Fruit fly (Drosophila melanogaster): ENCODE measurements around the gene sala.

Gene sala

dm6 chr2L:11528129-11528589 is 43.7 kb downstream of the sala start, which contains the start of gene CG31705 (continued):
- peak; percentile 44 for TF ChIP-seq CG9817 (tag; optimal IDR thresholded peaks at IDR 0.05)
- TF ChIP-seq E2f1 (GFP tag; IDR thresholded peaks at IDR 0.05) = no peak
- TF ChIP-seq ash1 (GFP tag; optimal IDR thresholded peaks at IDR 0.05) = no peak
- peak; percentile 44 for TF ChIP-seq CG9437 (GFP tag; optimal IDR thresholded peaks at IDR 0.05)
- TF ChIP-seq cg (GFP tag; optimal IDR thresholded peaks at IDR 0.05) = no peak
- no peak for TF ChIP-seq mirr (GFP tag; optimal IDR thresholded peaks at IDR 0.05)
- no peak for TF ChIP-seq hth (optimal IDR thresholded peaks at IDR 0.05)
- no peak for TF ChIP-seq hkb (optimal IDR thresholded peaks at IDR 0.05)
- TF ChIP-seq hkb (GFP tag; IDR thresholded peaks at IDR 0.05) = no peak
- no peak for TF ChIP-seq CG15601 (tag; optimal IDR thresholded peaks at IDR 0.05)
- TF ChIP-seq corto (GFP tag; optimal IDR thresholded peaks at IDR 0.05) = peak; percentile 12
- TF ChIP-seq Gug (GFP tag; IDR thresholded peaks at IDR 0.05) = no peak
- no peak for TF ChIP-seq CG1529 (GFP tag; optimal IDR thresholded peaks at IDR 0.05)
- no peak for TF ChIP-seq Fer2 (tag; optimal IDR thresholded peaks at IDR 0.05)
- TF ChIP-seq lola (GFP tag; optimal IDR thresholded peaks at IDR 0.05) = no peak
- no peak for TF ChIP-seq CG4707 (GFP tag; optimal IDR thresholded peaks at IDR 0.05)
- TF ChIP-seq schlank (tag; optimal IDR thresholded peaks at IDR 0.05) = peak; percentile 4
- TF ChIP-seq Hey (tag; optimal IDR thresholded peaks at IDR 0.05) = no peak
- no peak for TF ChIP-seq inv (GFP tag; IDR thresholded peaks at IDR 0.05; ENCODE audit: partially characterized antibody)
- no peak for TF ChIP-seq Hsf (GFP tag; optimal IDR thresholded peaks at IDR 0.05)
- TF ChIP-seq nerfin-1 (tag; optimal IDR thresholded peaks at IDR 0.05) = no peak
- TF ChIP-seq Dfd (GFP tag; optimal IDR thresholded peaks at IDR 0.05) = no peak
- TF ChIP-seq Bteb2 (GFP tag; optimal IDR thresholded peaks at IDR 0.05) = no peak
- no peak for TF ChIP-seq CG17186 (GFP tag; optimal IDR thresholded peaks at IDR 0.05)
- TF ChIP-seq ems (GFP tag; optimal IDR thresholded peaks at IDR 0.05) = no peak
- no peak for TF ChIP-seq CG4854 (GFP tag; optimal IDR thresholded peaks at IDR 0.05)
- no peak for TF ChIP-seq Blimp-1 (GFP tag; optimal IDR thresholded peaks at IDR 0.05)
- no peak for TF ChIP-seq CG7271 (tag; optimal IDR thresholded peaks at IDR 0.05)
- no peak for TF ChIP-seq pan (optimal IDR thresholded peaks at IDR 0.05)
- TF ChIP-seq pan (GFP tag; optimal IDR thresholded peaks at IDR 0.05 in 1 of 2, IDR thresholded peaks at IDR 0.05 in 1 of 2) = peak in 1 of 2 experiments; percentile 53
- TF ChIP-seq trem (tag; optimal IDR thresholded peaks at IDR 0.05) = no peak
- TF ChIP-seq zen2 (GFP tag; IDR thresholded peaks at IDR 0.05; ENCODE audit: partially characterized antibody) = no peak
- no peak for TF ChIP-seq Scr (GFP tag; IDR thresholded peaks at IDR 0.05; ENCODE audit: partially characterized antibody)
- peak; percentile 39 for TF ChIP-seq Hr3 (GFP tag; optimal IDR thresholded peaks at IDR 0.05)
- peak; percentile 23; the same call in 1 of the 2 replicates for TF ChIP-seq esg (GFP tag; conservative IDR thresholded peaks at IDR 0.05)
- TF ChIP-seq CG3726 (GFP tag; IDR thresholded peaks at IDR 0.05) = 0 out of 3 replicates have a peak, but pooled peaks have one; percentile 70
- no peak for TF ChIP-seq toy (GFP tag; IDR thresholded peaks at IDR 0.05)
- TF ChIP-seq B-H2 (GFP tag; optimal IDR thresholded peaks at IDR 0.05) = no peak
- TF ChIP-seq bigmax (GFP tag; optimal IDR thresholded peaks at IDR 0.05) = no peak
- TF ChIP-seq gem (tag; optimal IDR thresholded peaks at IDR 0.05) = peak; percentile 76
- no peak for TF ChIP-seq so (GFP tag; IDR thresholded peaks at IDR 0.05)
- TF ChIP-seq Side (GFP tag; optimal IDR thresholded peaks at IDR 0.05) = no peak
- no peak for TF ChIP-seq CG1647 (GFP tag; optimal IDR thresholded peaks at IDR 0.05)
- peak; percentile 3 for TF ChIP-seq org-1 (GFP tag; optimal IDR thresholded peaks at IDR 0.05)
- TF ChIP-seq Oli (tag; optimal IDR thresholded peaks at IDR 0.05) = peak; percentile 63
- TF ChIP-seq Adf1 (GFP tag; IDR thresholded peaks at IDR 0.05) = no peak
- no peak for TF ChIP-seq D (optimal IDR thresholded peaks at IDR 0.05)
- TF ChIP-seq D (GFP tag; optimal IDR thresholded peaks at IDR 0.05) = peak; percentile 3
- no peak for TF ChIP-seq CG18011 (GFP tag; optimal IDR thresholded peaks at IDR 0.05)
- no peak for TF ChIP-seq Aef1 (GFP tag; IDR thresholded peaks at IDR 0.05)
- TF ChIP-seq NC2β (GFP tag; optimal IDR thresholded peaks at IDR 0.05) = no peak
- no peak for TF ChIP-seq D19A (tag; optimal IDR thresholded peaks at IDR 0.05)
